Fruit fly (Drosophila melanogaster) whole organism, embryonic: ENCODE data around the gene NT1.

Experiments
- Blimp-1 ChIP-seq: fragments of 200-800 bp; sonication (Bioruptor generic); optimal IDR thresholded peaks from 3 replicates; lab custom pipeline; 2018; ENCODE audit warnings: missing biosample characterization, missing genetic modification characterization, mild to moderate bottlenecking, moderate library complexity, missing genetic modification reagents
- CG11504 ChIP-seq: fragments of 200-800 bp; sonication (Bioruptor generic); optimal IDR thresholded peaks from 3 replicates; lab custom pipeline; 2019; ENCODE audit warnings: missing biosample characterization, mild to moderate bottlenecking, missing genetic modification characterization, moderate library complexity
- CG12071 ChIP-seq: fragments of 200-800 bp; sonication (Bioruptor generic); optimal IDR thresholded peaks from 3 replicates; lab custom pipeline; 2018; ENCODE audit warnings: missing biosample characterization, mild to moderate bottlenecking, missing genetic modification characterization
- CG12744 ChIP-seq: fragments of 200-800 bp; sonication (Bioruptor generic); optimal IDR thresholded peaks from 2 replicates; lab custom pipeline; 2016; ENCODE audit warnings: missing biosample characterization, missing genetic modification characterization
- CG15696 ChIP-seq: fragments of 200-800 bp; sonication (Bioruptor generic); optimal IDR thresholded peaks from 2 replicates; lab custom pipeline; 2019; ENCODE audit warnings: missing biosample characterization, mild to moderate bottlenecking, missing genetic modification characterization, moderate library complexity
- CG16779 ChIP-seq: fragments of 200-800 bp; sonication (Bioruptor generic); IDR thresholded peaks from 2 replicates; pipeline ENCODE4 v1.3.6; 2022; ENCODE audit warnings: missing biosample characterization, missing genetic modification characterization
- CG17612 ChIP-seq: fragments of 200-800 bp; sonication (Bioruptor generic); IDR thresholded peaks from 2 replicates; pipeline ENCODE4 v1.3.6; 2022; ENCODE audit warnings: missing biosample characterization, missing genetic modification characterization
- CG18764 ChIP-seq: fragments of 200-800 bp; sonication (Bioruptor generic); optimal IDR thresholded peaks from 3 replicates; lab custom pipeline; 2016; ENCODE audit warnings: missing biosample characterization, missing genetic modification characterization
- CG2129 ChIP-seq: fragments of 200-800 bp; sonication (Bioruptor generic); IDR thresholded peaks from 2 replicates; pipeline ENCODE4 v1.3.6; 2022; ENCODE audit warnings: missing biosample characterization, missing genetic modification characterization; ENCODE audit not compliant: partially characterized antibody
- CG31365 ChIP-seq: fragments of 200-800 bp; sonication (Bioruptor generic); optimal IDR thresholded peaks from 2 replicates; lab custom pipeline; 2018; ENCODE audit warnings: missing biosample characterization, mild to moderate bottlenecking, missing genetic modification characterization
- CG32532 ChIP-seq: fragments of 200-800 bp; sonication (Bioruptor generic); IDR thresholded peaks from 2 replicates; pipeline ENCODE4 v1.3.6; 2022; ENCODE audit warnings: missing biosample characterization, missing genetic modification characterization
- CG3407 ChIP-seq: fragments of 200-800 bp; sonication (Bioruptor generic); optimal IDR thresholded peaks from 2 replicates; lab custom pipeline; 2018; ENCODE audit warnings: missing biosample characterization, mild to moderate bottlenecking, missing genetic modification characterization
- CG4282 ChIP-seq: fragments of 200-800 bp; sonication (Bioruptor generic); optimal IDR thresholded peaks from 2 replicates; lab custom pipeline; 2016; ENCODE audit warnings: missing biosample characterization, missing genetic modification characterization
- CG4328 ChIP-seq: fragments of 200-800 bp; sonication (Bioruptor generic); optimal IDR thresholded peaks from 3 replicates; lab custom pipeline; 2017; ENCODE audit warnings: missing biosample characterization, missing genetic modification reagents, missing genetic modification characterization
- CG7271 ChIP-seq: fragments of 200-800 bp; sonication (Bioruptor generic); optimal IDR thresholded peaks from 2 replicates; lab custom pipeline; 2018; ENCODE audit warnings: missing biosample characterization, mild to moderate bottlenecking, missing genetic modification characterization, moderate library complexity
- CG7357 ChIP-seq: fragments of 200-800 bp; sonication (Bioruptor generic); IDR thresholded peaks from 3 replicates; pipeline ENCODE4 v1.3.6; 2022; ENCODE audit warnings: missing biosample characterization, missing genetic modification characterization
- CG8478 ChIP-seq: fragments of >200 bp; optimal IDR thresholded peaks from 2 replicates; lab custom pipeline; 2018
- CG9797 ChIP-seq: fragments of 200-800 bp; sonication (Bioruptor generic); optimal IDR thresholded peaks from 3 replicates; lab custom pipeline; 2018; ENCODE audit warnings: missing biosample characterization, mild to moderate bottlenecking, missing genetic modification characterization
- CG9817 ChIP-seq: fragments of 200-800 bp; sonication (Bioruptor generic); optimal IDR thresholded peaks from 2 replicates; lab custom pipeline; 2018; ENCODE audit warnings: missing biosample characterization, mild to moderate bottlenecking, missing genetic modification characterization, moderate library complexity
- CG9876 ChIP-seq: fragments of 200-800 bp; sonication (Bioruptor generic); optimal IDR thresholded peaks from 2 replicates; lab custom pipeline; 2016; ENCODE audit warnings: missing biosample characterization, missing genetic modification characterization
- Camta ChIP-seq: fragments of 200-800 bp; sonication (Bioruptor generic); optimal IDR thresholded peaks from 2 replicates; lab custom pipeline; 2016; ENCODE audit warnings: missing biosample characterization, missing genetic modification characterization
- CoRest ChIP-seq: fragments of 200-800 bp; sonication (Bioruptor generic); optimal IDR thresholded peaks from 3 replicates; lab custom pipeline; 2018; ENCODE audit warnings: missing biosample characterization, mild to moderate bottlenecking, missing genetic modification characterization, moderate library complexity
- Doc3 ChIP-seq: fragments of 200-800 bp; sonication (Bioruptor generic); IDR thresholded peaks from 3 replicates; pipeline ENCODE4 v1.3.6; 2022; ENCODE audit warnings: missing biosample characterization, missing genetic modification characterization; ENCODE audit not compliant: partially characterized antibody
- Dp ChIP-seq: fragments of 200-800 bp; sonication (Bioruptor generic); optimal IDR thresholded peaks from 2 replicates; lab custom pipeline; 2018; ENCODE audit warnings: missing biosample characterization, mild to moderate bottlenecking, missing genetic modification characterization, moderate library complexity
- Drgx ChIP-seq: fragments of 200-800 bp; sonication (Bioruptor generic); IDR thresholded peaks from 2 replicates; pipeline ENCODE4 v1.3.6; 2022; ENCODE audit warnings: missing biosample characterization, missing genetic modification characterization
- E2f2 ChIP-seq: fragments of 200-800 bp; sonication (Bioruptor generic); IDR thresholded peaks from 2 replicates; pipeline ENCODE4 v1.3.6; 2022; ENCODE audit warnings: missing biosample characterization, missing genetic modification characterization
- Ets97D ChIP-seq: fragments of 200-800 bp; sonication (Bioruptor generic); optimal IDR thresholded peaks from 3 replicates; lab custom pipeline; 2016; ENCODE audit warnings: missing biosample characterization, missing genetic modification characterization
- Hey ChIP-seq: fragments of 200-800 bp; sonication (Bioruptor generic); optimal IDR thresholded peaks from 3 replicates; lab custom pipeline; 2018; ENCODE audit warnings: missing biosample characterization, mild to moderate bottlenecking, missing genetic modification characterization
- HmgD ChIP-seq: fragments of 200-800 bp; sonication (Bioruptor generic); optimal IDR thresholded peaks from 3 replicates; lab custom pipeline; 2016; ENCODE audit warnings: missing biosample characterization, missing genetic modification characterization
- Hmx ChIP-seq: fragments of 200-800 bp; sonication (Bioruptor generic); optimal IDR thresholded peaks from 2 replicates; lab custom pipeline; 2016; ENCODE audit warnings: missing biosample characterization, missing genetic modification characterization
- NFAT ChIP-seq: fragments of 200-800 bp; sonication (Bioruptor generic); IDR thresholded peaks from 2 replicates; pipeline ENCODE4 v1.3.6; 2022; ENCODE audit warnings: missing biosample characterization, missing genetic modification characterization
- NK7.1 ChIP-seq: fragments of 200-800 bp; sonication (Bioruptor generic); optimal IDR thresholded peaks from 3 replicates; lab custom pipeline; 2016; ENCODE audit warnings: missing biosample characterization, missing genetic modification characterization
- Nf-YA ChIP-seq: fragments of 200-800 bp; sonication (Bioruptor generic); IDR thresholded peaks from 2 replicates; pipeline ENCODE4 v1.3.6; 2022; ENCODE audit warnings: missing biosample characterization, missing genetic modification characterization
- Oaz ChIP-seq: fragments of 200-800 bp; sonication (Bioruptor generic); IDR thresholded peaks from 2 replicates; pipeline ENCODE4 v1.3.6; 2022; ENCODE audit warnings: missing biosample characterization, missing genetic modification characterization
- Oli ChIP-seq: fragments of 200-800 bp; sonication (Bioruptor generic); optimal IDR thresholded peaks from 2 replicates; lab custom pipeline; 2018; ENCODE audit warnings: missing biosample characterization, mild to moderate bottlenecking, missing genetic modification characterization, moderate library complexity
- Optix ChIP-seq: fragments of 200-800 bp; sonication (Bioruptor generic); IDR thresholded peaks from 3 replicates; pipeline ENCODE4 v1.3.6; 2022; ENCODE audit warnings: missing biosample characterization, missing genetic modification characterization
- Sry-δ ChIP-seq: fragments of 200-800 bp; sonication (Bioruptor generic); optimal IDR thresholded peaks from 2 replicates; lab custom pipeline; 2016; ENCODE audit warnings: missing biosample characterization, missing genetic modification characterization
- Taf1 ChIP-seq: fragments of 200-800 bp; sonication (Bioruptor generic); IDR thresholded peaks from 2 replicates; pipeline ENCODE4 v1.3.6; 2022; ENCODE audit warnings: missing biosample characterization, missing genetic modification characterization
- ap ChIP-seq: fragments of 200-800 bp; sonication (Bioruptor generic); IDR thresholded peaks from 2 replicates; pipeline ENCODE4 v1.3.6; 2022; ENCODE audit warnings: missing biosample characterization, missing genetic modification characterization
- bcd ChIP-seq: fragments of 200-800 bp; sonication (Bioruptor generic); optimal IDR thresholded peaks from 2 replicates; lab custom pipeline; 2017; ENCODE audit warnings: missing biosample characterization, mild to moderate bottlenecking, missing genetic modification characterization
- btn ChIP-seq: fragments of 200-800 bp; sonication (Bioruptor generic); optimal IDR thresholded peaks from 2 replicates; lab custom pipeline; 2016; ENCODE audit warnings: missing biosample characterization, missing genetic modification characterization
- dmrt11E ChIP-seq: fragments of 200-800 bp; sonication (Bioruptor generic); optimal IDR thresholded peaks from 3 replicates; lab custom pipeline; 2018; ENCODE audit warnings: missing biosample characterization, mild to moderate bottlenecking, missing genetic modification characterization, moderate library complexity
- lov ChIP-seq, 2 experiments: fragments of 200-800 bp in 1 of 2; fragments of >200 bp in 1 of 2; sonication (Bioruptor generic) in 1 of 2; IDR thresholded peaks in 1 of 2; optimal IDR thresholded peaks in 1 of 2; 2 replicates in 1 of 2; 3 replicates in 1 of 2; pipeline versions ENCODE4 v1.3.6 to Lab custom; 2017 to 2022; ENCODE audit warnings: missing biosample characterization in 1 of 2, missing genetic modification characterization in 1 of 2
- pan ChIP-seq, 4 experiments: fragments of >200 bp in 3 of 4; fragments of 200-800 bp in 1 of 4; sonication (Bioruptor generic) in 1 of 4; optimal IDR thresholded peaks in 3 of 4; IDR thresholded peaks in 1 of 4; 2 replicates each; pipeline versions ENCODE4 v1.3.6 to Lab custom; 2017 to 2022; ENCODE audit warnings: missing biosample characterization in 2 of 4, missing genetic modification characterization in 2 of 4, mixed read lengths in 1 of 4
- prd ChIP-seq, 3 experiments: fragments of >200 bp in 2 of 3; fragments of 200-800 bp in 1 of 3; sonication (Bioruptor generic) in 1 of 3; optimal IDR thresholded peaks in 2 of 3; IDR thresholded peaks in 1 of 3; 2 replicates in 2 of 3; 3 replicates in 1 of 3; pipeline versions ENCODE4 v1.3.6 to Lab custom; 2017 to 2022; ENCODE audit warnings: missing biosample characterization in 1 of 3, missing genetic modification characterization in 1 of 3
- scrt ChIP-seq: fragments of 200-800 bp; sonication (Bioruptor generic); optimal IDR thresholded peaks from 2 replicates; lab custom pipeline; 2018; ENCODE audit warnings: missing biosample characterization, mild to moderate bottlenecking, missing genetic modification characterization, moderate library complexity
- stc ChIP-seq: fragments of 200-800 bp; sonication (Bioruptor generic); IDR thresholded peaks from 2 replicates; pipeline ENCODE4 v1.3.6; 2022; ENCODE audit warnings: missing biosample characterization, missing genetic modification characterization
- stwl ChIP-seq: fragments of 200-800 bp; sonication (Bioruptor generic); optimal IDR thresholded peaks from 3 replicates; lab custom pipeline; 2018; ENCODE audit warnings: missing biosample characterization, mild to moderate bottlenecking, missing genetic modification characterization, moderate library complexity
- unc-4 ChIP-seq: fragments of 200-800 bp; sonication (Bioruptor generic); IDR thresholded peaks from 2 replicates; pipeline ENCODE4 v1.3.6; 2022; ENCODE audit warnings: missing biosample characterization, missing genetic modification characterization; ENCODE audit not compliant: partially characterized antibody
- zfh2 ChIP-seq: fragments of 200-800 bp; sonication (Bioruptor generic); optimal IDR thresholded peaks from 2 replicates; lab custom pipeline; 2016; ENCODE audit warnings: missing biosample characterization, missing genetic modification characterization

The NT1 gene

dm6 chr3L:4553395-4553794 is 45.2 kb upstream of the NT1 start (continued):
- TF ChIP-seq Hmx (GFP tag; lab: Kevin White, UChicago) (no peak), CG17612 (GFP tag; lab: Robert Waterston, UW) (no peak), CG8478 (lab: Kevin White, UChicago) (peak; percentile 84), Hey (tag; lab: Kevin White, UChicago) (no peak), lov (optimal IDR thresholded peaks at IDR 0.05; lab: Kevin White, UChicago) (no peak), lov (GFP tag; IDR thresholded peaks at IDR 0.05; lab: Robert Waterston, UW) (no peak), CG2129 (GFP tag; lab: Robert Waterston, UW) (no peak), CG31365 (tag; lab: Kevin White, UChicago) (peak; percentile 99), CG9817 (tag; lab: Kevin White, UChicago) (no peak), Oaz (GFP tag; lab: Robert Waterston, UW) (no peak), btn (GFP tag; lab: Kevin White, UChicago) (no peak), CG15696 (tag; lab: Kevin White, UChicago) (peak; percentile 27), scrt (no peak), unc-4 (no peak), stwl (tag; lab: Kevin White, UChicago) (peak; percentile 99), CoRest (peak; percentile 79), CG16779 (GFP tag; lab: Robert Waterston, UW) (no peak), NK7.1 (GFP tag; lab: Kevin White, UChicago) (no peak), CG9797 (no peak), Dp (GFP tag; lab: Kevin White, UChicago) (peak; percentile 91), Drgx (GFP tag; lab: Robert Waterston, UW) (no peak), Nf-YA (GFP tag; lab: Robert Waterston, UW) (no peak), ap (GFP tag; lab: Robert Waterston, UW) (no peak), CG7271 (no peak), CG11504 (peak; percentile 41), pan (optimal IDR thresholded peaks at IDR 0.05; lab: Kevin White, UChicago) (no peak), pan (GFP tag; optimal IDR thresholded peaks at IDR 0.05 in 1 of 2, IDR thresholded peaks at IDR 0.05 in 1 of 2) (no peak), CG4282 (GFP tag; lab: Kevin White, UChicago) (no peak), CG32532 (GFP tag; lab: Robert Waterston, UW) (no peak), CG12071 (no peak), E2f2 (GFP tag; lab: Robert Waterston, UW) (peak; percentile 94), Camta (GFP tag; lab: Kevin White, UChicago) (no peak), Taf1 (GFP tag; lab: Robert Waterston, UW) (no peak), CG18764 (GFP tag; lab: Kevin White, UChicago) (no peak), Optix (no peak), bcd (no peak), zfh2 (GFP tag; lab: Kevin White, UChicago) (no peak), CG12744 (GFP tag; lab: Kevin White, UChicago) (no peak), stc (GFP tag; lab: Robert Waterston, UW) (no peak), Oli (no peak), prd (optimal IDR thresholded peaks at IDR 0.05; lab: Kevin White, UChicago) (no peak), prd (GFP tag; IDR thresholded peaks at IDR 0.05; lab: Robert Waterston, UW) (peak; percentile 22; the same call in 1 of the 3 replicates), NFAT (GFP tag; lab: Robert Waterston, UW) (no peak), CG7357 (GFP tag; lab: Robert Waterston, UW) (no peak), CG3407 (no peak), Ets97D (GFP tag; lab: Kevin White, UChicago) (peak; percentile 69), dmrt11E (tag; lab: Kevin White, UChicago) (no peak), CG9876 (GFP tag; lab: Kevin White, UChicago) (peak; percentile 28), HmgD (GFP tag; lab: Kevin White, UChicago) (peak; percentile 95), Blimp-1 (GFP tag; lab: Kevin White, UChicago) (no peak), Sry-δ (peak; percentile 5), CG4328 (no peak), Doc3 (GFP tag; lab: Robert Waterston, UW) (no peak)
